Fruit fly (Drosophila melanogaster) ovary, adult (tissue): ENCODE results near the gene CG31300.

Source experiments
- CG17801 ChIP-seq: fragments of 200-800 bp; optimal IDR thresholded peaks from 2 replicates; lab custom pipeline; 2019; ENCODE audit warnings: missing biosample characterization, mild to moderate bottlenecking, missing genetic modification characterization, moderate library complexity; ENCODE audit not compliant: partially characterized antibody

The CG31300 gene

dm6 chr3R:25300575-25300974, 17.2 kb downstream of the CG31300 start, which contains the start of gene CG13659:
CG13659 (plus strand) TSS chr3R:25300891.
- TF ChIP-seq CG17801 (GFP tag; lab: Kevin White, UChicago): no peak

- TF ChIP-seq CG17801 (GFP tag; lab: Kevin White, UChicago): no peak
These were observed 18.8 kb downstream of the CG31300 start, which contains the start of gene CG31370 for dm6 chr3R:25302239-25302638. CG31370 (plus strand) TSS chr3R:25302464.

- peak; percentile 3 for TF ChIP-seq CG17801 (GFP tag; lab: Kevin White, UChicago)
These were observed 20.5 kb downstream of the CG31300 start, which contains the start of gene CG31436 for dm6 chr3R:25303857-25304440. CG31436 (plus strand) TSS chr3R:25304137.

- no peak for TF ChIP-seq CG17801 (GFP tag; lab: Kevin White, UChicago)
These were observed 22.6 kb downstream of the CG31300 start for dm6 chr3R:25305822-25306544.

dm6 chr3R:25308228-25308627, 24.8 kb downstream of the CG31300 start, which contains the start of gene CG10550:
CG10550 (minus strand) TSS chr3R:25308391.
- TF ChIP-seq CG17801 (GFP tag; lab: Kevin White, UChicago): no peak

- TF ChIP-seq CG17801 (GFP tag; lab: Kevin White, UChicago): no peak
These were observed 25.8 kb downstream of the CG31300 start for dm6 chr3R:25309175-25309574.

- TF ChIP-seq CG17801 (GFP tag; lab: Kevin White, UChicago): no peak
These were observed 27.4 kb downstream of the CG31300 start, which contains the start of gene CG31099 for dm6 chr3R:25310843-25311242. CG31099 (minus strand) TSS chr3R:25310943.

- TF ChIP-seq CG17801 (GFP tag; lab: Kevin White, UChicago): no peak
These were observed 29.2 kb downstream of the CG31300 start for dm6 chr3R:25312583-25312982.

- TF ChIP-seq CG17801 (GFP tag; lab: Kevin White, UChicago): no peak
These were observed 30.4 kb downstream of the CG31300 start, which contains the start of gene CG31087 for dm6 chr3R:25313771-25314170. CG31087 (minus strand) TSS chr3R:25313833.

- TF ChIP-seq CG17801 (GFP tag; lab: Kevin White, UChicago): no peak
These were observed 32.6 kb downstream of the CG31300 start, which contains the start of gene CG10559 for dm6 chr3R:25316016-25316415. CG10559 (minus strand) TSS chr3R:25316116.

dm6 chr3R:25318011-25318410, 34.6 kb downstream of the CG31300 start, which contains the start of gene CG10553:
CG10553 (minus strand) TSS chr3R:25318111.
- TF ChIP-seq CG17801 (GFP tag; lab: Kevin White, UChicago): no peak

- TF ChIP-seq CG17801 (GFP tag; lab: Kevin White, UChicago): no peak
These were observed 36.8 kb downstream of the CG31300 start, which contains the start of gene CG10560 for dm6 chr3R:25320051-25320705. CG10560 (minus strand) TSS chr3R:25320101.

dm6 chr3R:25320898-25321297, 37.5 kb downstream of the CG31300 start:
- TF ChIP-seq CG17801 (GFP tag; lab: Kevin White, UChicago): no peak

- TF ChIP-seq CG17801 (GFP tag; lab: Kevin White, UChicago): no peak
These were observed 38.3 kb downstream of the CG31300 start for dm6 chr3R:25321681-25322080.

- TF ChIP-seq CG17801 (GFP tag; lab: Kevin White, UChicago): no peak
These were observed 39.2 kb downstream of the CG31300 start, which contains the start of gene CG10562 for dm6 chr3R:25322657-25323056. CG10562 (minus strand) TSS chr3R:25322757.
